Worm (Caenorhabditis elegans) whole organism, young adult: ENCODE measurements around the gene ace-4.

Source experiments
- B0261.1 ChIP-seq: sonication (generic microtip); optimal IDR thresholded peaks from 2 replicates; lab custom pipeline; 2016; ENCODE audit warnings: mild to moderate bottlenecking, missing genetic modification characterization, moderate library complexity, missing compliant biosample characterization
- C06A6.2 ChIP-seq: fragments of 200-800 bp; sonication (Bioruptor generic); conservative IDR thresholded peaks from 2 replicates; pipeline ENCODE4 v1.3.6; 2022; ENCODE audit warnings: missing genetic modification characterization, missing compliant biosample characterization
- F10E7.11 ChIP-seq: sonication (generic microtip); optimal IDR thresholded peaks from 2 replicates; lab custom pipeline; 2017; ENCODE audit warnings: mild to moderate bottlenecking, missing genetic modification characterization, moderate library complexity, missing compliant biosample characterization
- F22D6.2 ChIP-seq: sonication (generic microtip); optimal IDR thresholded peaks from 2 replicates; lab custom pipeline; 2016; ENCODE audit warnings: mild to moderate bottlenecking, missing genetic modification characterization, missing compliant biosample characterization
- T26A5.8 ChIP-seq: sonication (generic microtip); optimal IDR thresholded peaks from 2 replicates; lab custom pipeline; 2016; ENCODE audit warnings: missing genetic modification characterization, missing compliant biosample characterization
- Y53F4B.3 ChIP-seq: fragments of 200-800 bp; sonication (Bioruptor generic); IDR thresholded peaks from 2 replicates; pipeline ENCODE4 v1.3.6; 2022; ENCODE audit warnings: missing genetic modification reagents, missing genetic modification characterization, missing compliant biosample characterization
- ZK185.1 ChIP-seq: sonication (generic microtip); optimal IDR thresholded peaks from 2 replicates; lab custom pipeline; 2016; ENCODE audit warnings: mild to moderate bottlenecking, missing genetic modification characterization, missing compliant biosample characterization; ENCODE audit not compliant: poor library complexity, severe bottlenecking
- akir-1 ChIP-seq: fragments of 200-800 bp; sonication (Bioruptor generic); optimal IDR thresholded peaks from 2 replicates; lab custom pipeline; 2018; ENCODE audit warnings: mild to moderate bottlenecking, missing genetic modification characterization, moderate library complexity, missing compliant biosample characterization
- atf-7 ChIP-seq: sonication (generic microtip); optimal IDR thresholded peaks from 2 replicates; lab custom pipeline; 2017; ENCODE audit warnings: mild to moderate bottlenecking, missing genetic modification characterization, missing compliant biosample characterization
- athp-1 ChIP-seq: sonication (generic microtip); optimal IDR thresholded peaks from 2 replicates; lab custom pipeline; 2017; ENCODE audit warnings: mild to moderate bottlenecking, missing genetic modification characterization, missing compliant biosample characterization
- bed-2 ChIP-seq: fragments of 200-800 bp; sonication (Bioruptor generic); IDR thresholded peaks from 2 replicates; pipeline ENCODE4 v1.3.6; 2022; ENCODE audit warnings: missing genetic modification reagents, missing genetic modification characterization, missing compliant biosample characterization
- cebp-1 ChIP-seq, 2 experiments: fragments of 200-800 bp in 1 of 2; sonication (Bioruptor generic) in 1 of 2; sonication (generic microtip) in 1 of 2; IDR thresholded peaks in 1 of 2; optimal IDR thresholded peaks in 1 of 2; 2 replicates each; pipeline versions ENCODE4 v1.3.6 to Lab custom; 2017 to 2022; ENCODE audit warnings: missing compliant biosample characterization in 2 of 2, missing genetic modification characterization in 2 of 2, mild to moderate bottlenecking in 1 of 2, missing genetic modification reagents in 1 of 2, moderate library complexity in 1 of 2
- cebp-2 ChIP-seq: fragments of 200-800 bp; sonication (Bioruptor generic); IDR thresholded peaks from 2 replicates; pipeline ENCODE4 v1.3.6; 2022; ENCODE audit warnings: missing genetic modification characterization, missing compliant biosample characterization
- ceh-40 ChIP-seq: fragments of 200-800 bp; sonication (Bioruptor generic); IDR thresholded peaks from 2 replicates; pipeline ENCODE4 v1.3.6; 2022; ENCODE audit warnings: missing genetic modification characterization, missing compliant biosample characterization
- ceh-58 ChIP-seq: fragments of 200-800 bp; sonication (Bioruptor generic); IDR thresholded peaks from 2 replicates; pipeline ENCODE4 v1.3.6; 2022; ENCODE audit warnings: missing genetic modification characterization, missing compliant biosample characterization
- ceh-79 ChIP-seq: sonication (generic microtip); optimal IDR thresholded peaks from 2 replicates; lab custom pipeline; 2017; ENCODE audit warnings: mild to moderate bottlenecking, missing genetic modification characterization, missing compliant biosample characterization
- chd-7 ChIP-seq: sonication (generic microtip); optimal IDR thresholded peaks from 2 replicates; lab custom pipeline; 2016; ENCODE audit warnings: mild to moderate bottlenecking, missing genetic modification characterization, moderate library complexity, missing compliant biosample characterization
- dpff-1 ChIP-seq: sonication (generic microtip); optimal IDR thresholded peaks from 2 replicates; lab custom pipeline; 2017; ENCODE audit warnings: mild to moderate bottlenecking, missing genetic modification characterization, missing compliant biosample characterization
- egl-18 ChIP-seq: fragments of 200-800 bp; sonication (Bioruptor generic); IDR thresholded peaks from 2 replicates; pipeline ENCODE4 v1.3.6; 2022; ENCODE audit warnings: missing genetic modification reagents, missing genetic modification characterization, missing compliant biosample characterization
- ekl-4 ChIP-seq: fragments of 200-800 bp; sonication (Bioruptor generic); IDR thresholded peaks from 2 replicates; pipeline ENCODE4 v1.3.6; 2022; ENCODE audit warnings: missing genetic modification reagents, missing genetic modification characterization, missing compliant biosample characterization
- ets-4 ChIP-seq: fragments of 200-800 bp; sonication (Bioruptor generic); optimal IDR thresholded peaks from 2 replicates; lab custom pipeline; 2018; ENCODE audit warnings: mild to moderate bottlenecking, missing genetic modification characterization, missing compliant biosample characterization
- fkh-3 ChIP-seq: sonication (generic microtip); optimal IDR thresholded peaks from 2 replicates; lab custom pipeline; 2016; ENCODE audit warnings: mild to moderate bottlenecking, missing genetic modification characterization, missing compliant biosample characterization
- hsf-1 ChIP-seq: fragments of 200-800 bp; sonication (Bioruptor generic); IDR thresholded peaks from 2 replicates; pipeline ENCODE4 v1.3.6; 2022; ENCODE audit warnings: missing genetic modification reagents, missing genetic modification characterization, missing compliant biosample characterization
- let-526 ChIP-seq: fragments of 200-800 bp; sonication (Bioruptor generic); IDR thresholded peaks from 2 replicates; pipeline ENCODE4 v1.3.6; 2022; ENCODE audit warnings: missing genetic modification reagents, missing genetic modification characterization, missing compliant biosample characterization
- let-607 ChIP-seq, 2 experiments: fragments of 200-800 bp in 1 of 2; sonication (Bioruptor generic) in 1 of 2; sonication (generic microtip) in 1 of 2; optimal IDR thresholded peaks; 2 replicates each; lab custom pipeline; 2016 to 2018; ENCODE audit warnings: mild to moderate bottlenecking in 2 of 2, missing compliant biosample characterization in 2 of 2, missing genetic modification characterization in 2 of 2, moderate library complexity in 2 of 2, missing genotype in 1 of 2
- lin-26 ChIP-seq: fragments of 200-800 bp; sonication (Bioruptor generic); IDR thresholded peaks from 2 replicates; pipeline ENCODE4 v1.3.6; 2022; ENCODE audit warnings: missing genetic modification reagents, missing genetic modification characterization, missing compliant biosample characterization
- lin-54 ChIP-seq: fragments of 200-800 bp; sonication (Bioruptor generic); optimal IDR thresholded peaks from 2 replicates; lab custom pipeline; 2018; ENCODE audit warnings: mild to moderate bottlenecking, missing genetic modification characterization, missing compliant biosample characterization
- madf-6 ChIP-seq: fragments of 200-800 bp; sonication (Bioruptor generic); IDR thresholded peaks from 2 replicates; pipeline ENCODE4 v1.3.6; 2022; ENCODE audit warnings: missing genetic modification reagents, missing genetic modification characterization, missing compliant biosample characterization
- mel-28 ChIP-seq: sonication (generic microtip); optimal IDR thresholded peaks from 2 replicates; lab custom pipeline; 2016; ENCODE audit warnings: borderline replicate concordance, mild to moderate bottlenecking, missing genetic modification characterization, missing compliant biosample characterization
- mxl-1 ChIP-seq: sonication (generic microtip); optimal IDR thresholded peaks from 2 replicates; lab custom pipeline; 2016; ENCODE audit warnings: missing genetic modification characterization, missing compliant biosample characterization
- nfya-2 ChIP-seq: fragments of 200-800 bp; sonication (Bioruptor generic); IDR thresholded peaks from 2 replicates; pipeline ENCODE4 v1.3.6; 2022; ENCODE audit warnings: missing genetic modification reagents, missing genetic modification characterization, missing compliant biosample characterization
- pbrm-1 ChIP-seq: fragments of 200-800 bp; sonication (Bioruptor generic); IDR thresholded peaks from 2 replicates; pipeline ENCODE4 v1.3.6; 2022; ENCODE audit warnings: missing genetic modification reagents, missing genetic modification characterization, missing compliant biosample characterization
- rcor-1 ChIP-seq: fragments of 200-800 bp; sonication (Bioruptor generic); IDR thresholded peaks from 2 replicates; pipeline ENCODE4 v1.3.6; 2022; ENCODE audit warnings: missing genetic modification reagents, missing genetic modification characterization, missing compliant biosample characterization
- repo-1 ChIP-seq: sonication (generic microtip); optimal IDR thresholded peaks from 2 replicates; lab custom pipeline; 2017; ENCODE audit warnings: mild to moderate bottlenecking, missing genetic modification characterization, missing compliant biosample characterization
- sea-2 ChIP-seq: fragments of 200-800 bp; sonication (Bioruptor generic); IDR thresholded peaks from 2 replicates; pipeline ENCODE4 v1.3.6; 2022; ENCODE audit warnings: missing genetic modification characterization, missing compliant biosample characterization
- snpc-4 ChIP-seq, 5 experiments: fragments of 150-350 bp in 1 of 5; sonication (generic microtip) in 4 of 5; optimal IDR thresholded peaks; 2 replicates each; lab custom pipeline; 2014 to 2018; ENCODE audit warnings: missing genetic modification characterization in 5 of 5, missing biosample characterization in 3 of 5, antibody characterized with exemption in 2 of 5, mild to moderate bottlenecking in 2 of 5, missing compliant biosample characterization in 2 of 5, missing genotype in 2 of 5, moderate library complexity in 2 of 5, missing genetic modification reagents in 1 of 5
- somi-1 ChIP-seq: fragments of 200-800 bp; sonication (Bioruptor generic); optimal IDR thresholded peaks from 2 replicates; lab custom pipeline; 2018; ENCODE audit warnings: mild to moderate bottlenecking, missing genetic modification characterization, missing compliant biosample characterization
- sptf-2 ChIP-seq: fragments of 200-800 bp; sonication (Bioruptor generic); optimal IDR thresholded peaks from 2 replicates; lab custom pipeline; 2018; ENCODE audit warnings: mild to moderate bottlenecking, missing genetic modification characterization, missing compliant biosample characterization
- tbp1 ChIP-seq: fragments of 200-800 bp; sonication (Bioruptor generic); optimal IDR thresholded peaks from 2 replicates; lab custom pipeline; 2018; ENCODE audit warnings: mild to moderate bottlenecking, missing genetic modification characterization, missing compliant biosample characterization
- tbx-9 ChIP-seq: sonication (generic microtip); optimal IDR thresholded peaks from 2 replicates; lab custom pipeline; 2016; ENCODE audit warnings: borderline replicate concordance, missing genetic modification characterization, inconsistent platforms, missing compliant biosample characterization
- tlf-1 ChIP-seq: fragments of 200-800 bp; sonication (Bioruptor generic); optimal IDR thresholded peaks from 2 replicates; lab custom pipeline; 2018; ENCODE audit warnings: mild to moderate bottlenecking, missing genetic modification characterization, missing compliant biosample characterization
- unc-130 ChIP-seq: sonication (generic microtip); optimal IDR thresholded peaks from 2 replicates; lab custom pipeline; 2016; ENCODE audit warnings: missing genetic modification reagents, missing genetic modification characterization, missing compliant biosample characterization
- unc-62 ChIP-seq: fragments of 150-350 bp; optimal IDR thresholded peaks from 2 replicates; lab custom pipeline; 2014; ENCODE audit warnings: missing biosample characterization, missing genetic modification reagents, missing genetic modification characterization
- ztf-26 ChIP-seq: sonication (generic microtip); optimal IDR thresholded peaks from 2 replicates; lab custom pipeline; 2017; ENCODE audit warnings: missing genetic modification characterization, missing compliant biosample characterization
- ztf-3 ChIP-seq: fragments of 200-800 bp; sonication (Bioruptor generic); optimal IDR thresholded peaks from 2 replicates; lab custom pipeline; 2018; ENCODE audit warnings: mild to moderate bottlenecking, missing genetic modification characterization, missing compliant biosample characterization
- ztf-6 ChIP-seq: fragments of 200-800 bp; sonication (Bioruptor generic); IDR thresholded peaks from 2 replicates; pipeline ENCODE4 v1.3.6; 2022; ENCODE audit warnings: missing genetic modification reagents, missing genetic modification characterization, missing compliant biosample characterization

ace-4 gene

DNA sequence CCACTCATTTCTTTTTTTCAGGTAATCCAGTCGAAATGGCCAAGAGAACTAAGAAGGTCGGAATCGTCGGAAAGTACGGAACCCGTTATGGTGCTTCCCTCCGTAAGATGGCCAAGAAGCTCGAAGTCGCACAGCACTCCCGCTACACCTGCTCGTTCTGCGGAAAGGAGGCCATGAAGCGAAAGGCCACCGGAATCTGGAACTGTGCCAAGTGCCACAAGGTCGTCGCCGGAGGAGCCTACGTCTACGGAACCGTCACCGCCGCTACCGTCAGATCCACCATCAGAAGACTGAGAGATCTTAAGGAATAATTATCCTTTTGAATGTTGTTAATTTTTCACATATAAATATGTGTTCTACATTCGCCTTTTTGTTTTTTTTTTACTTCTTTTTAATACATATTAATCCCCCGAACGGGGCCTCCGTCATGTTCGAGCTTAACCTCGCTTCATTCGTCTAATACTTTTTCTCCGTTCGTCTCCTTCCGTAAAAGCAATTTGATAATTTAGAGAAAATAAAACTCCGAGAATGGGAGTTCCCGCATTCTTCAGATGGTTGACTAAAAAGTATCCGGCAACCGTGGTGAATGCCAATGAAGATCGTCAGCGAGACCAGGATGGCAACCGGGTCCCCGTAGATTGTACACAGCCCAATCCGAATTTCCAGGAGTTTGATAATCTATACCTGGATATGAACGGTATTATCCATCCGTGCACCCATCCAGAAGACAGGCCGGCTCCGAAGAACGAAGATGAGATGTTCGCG is 42.4 kb upstream of the ace-4 start, which contains the start of the genes rpl-43 and xrn-2 (continued):
- TF ChIP-seq tlf-1 (GFP tag; lab: Kevin White, UChicago) (peak; percentile 72), tbx-9 (tag; lab: Kevin White, UChicago) (peak; percentile 17), egl-18 (GFP tag; lab: Robert Waterston, UW) (no peak), sptf-2 (GFP tag; lab: Kevin White, UChicago) (no peak), let-526 (GFP tag; lab: Robert Waterston, UW) (no peak), cebp-2 (GFP tag; lab: Robert Waterston, UW) (peak; percentile 89), ztf-3 (no peak), lin-26 (GFP tag; lab: Robert Waterston, UW) (peak; percentile 77; the same call in 1 of the 2 replicates), unc-130 (GFP tag; lab: Kevin White, UChicago) (peak; percentile 84), F10E7.11 (tag; lab: Kevin White, UChicago) (peak; percentile 69), dpff-1 (tag; lab: Kevin White, UChicago) (peak; percentile 65), ztf-6 (no peak), atf-7 (tag; lab: Kevin White, UChicago) (peak; percentile 72), B0261.1 (tag; lab: Kevin White, UChicago) (no peak), hsf-1 (GFP tag; lab: Robert Waterston, UW) (peak; percentile 87), bed-2 (GFP tag; lab: Robert Waterston, UW) (no peak), chd-7 (tag; lab: Kevin White, UChicago) (peak; percentile 82), ZK185.1 (tag; lab: Kevin White, UChicago) (no peak), unc-62 (GFP tag; lab: Kevin White, UChicago) (no peak), ekl-4 (peak; percentile 89), pbrm-1 (GFP tag; lab: Robert Waterston, UW) (peak; percentile 60), ets-4 (GFP tag; lab: Kevin White, UChicago) (no peak), nfya-2 (GFP tag; lab: Robert Waterston, UW) (peak; percentile 86; the same call in 1 of the 2 replicates), tbp1 (peak; percentile 58), mel-28 (tag; lab: Kevin White, UChicago) (no peak), repo-1 (peak; percentile 56), mxl-1 (tag; lab: Kevin White, UChicago) (no peak), Y53F4B.3 (GFP tag; lab: Robert Waterston, UW) (no peak), snpc-4 (GFP tag; optimal IDR thresholded peaks at IDR 0.05; lab: Kevin White, UChicago) (peak; percentile 41), snpc-4 (tag; optimal IDR thresholded peaks at IDR 0.05; lab: Kevin White, UChicago) (peak in 2 of 4 experiments; percentile 11 to 54), athp-1 (tag; lab: Kevin White, UChicago) (peak; percentile 69), rcor-1 (GFP tag; lab: Robert Waterston, UW) (peak; percentile 72), C06A6.2 (GFP tag; lab: Robert Waterston, UW) (no peak), ztf-26 (tag; lab: Kevin White, UChicago) (no peak), madf-6 (GFP tag; lab: Robert Waterston, UW) (peak; percentile 87), ceh-79 (peak; percentile 35), fkh-3 (tag; lab: Kevin White, UChicago) (peak; percentile 79), sea-2 (GFP tag; lab: Robert Waterston, UW) (no peak), cebp-1 (GFP tag; IDR thresholded peaks at IDR 0.05; lab: Robert Waterston, UW) (0 out of 2 replicates have a peak, but pooled peaks have one; percentile 41), cebp-1 (tag; optimal IDR thresholded peaks at IDR 0.05; lab: Kevin White, UChicago) (peak; percentile 28), F22D6.2 (tag; lab: Kevin White, UChicago) (no peak), lin-54 (peak; percentile 77), ceh-58 (0 out of 2 replicates have a peak, but pooled peaks have one; percentile 12), somi-1 (GFP tag; lab: Kevin White, UChicago) (no peak), akir-1 (GFP tag; lab: Kevin White, UChicago) (no peak), ceh-40 (GFP tag; lab: Robert Waterston, UW) (0 out of 2 replicates have a peak, but pooled peaks have one; percentile 2), let-607 (tag; optimal IDR thresholded peaks at IDR 0.05; lab: Kevin White, UChicago) (no peak), T26A5.8 (tag; lab: Kevin White, UChicago) (peak; percentile 71)
